Worm (Caenorhabditis elegans) whole organism, young adult: Measurements from ENCODE around the gene B0252.3.

Experiments
- B0261.1 ChIP-seq: sonication (generic microtip); optimal IDR thresholded peaks from 2 replicates; lab custom pipeline; 2016; ENCODE audit warnings: mild to moderate bottlenecking, missing genetic modification characterization, moderate library complexity, missing compliant biosample characterization
- C17E4.6 ChIP-seq: fragments of 200-800 bp; sonication (Bioruptor generic); IDR thresholded peaks from 2 replicates; pipeline ENCODE4 v1.3.6; 2022; ENCODE audit warnings: missing genetic modification reagents, missing genetic modification characterization, missing compliant biosample characterization
- F10E7.11 ChIP-seq: sonication (generic microtip); optimal IDR thresholded peaks from 2 replicates; lab custom pipeline; 2017; ENCODE audit warnings: mild to moderate bottlenecking, missing genetic modification characterization, moderate library complexity, missing compliant biosample characterization
- F37B4.10 ChIP-seq: fragments of 200-800 bp; sonication (Bioruptor generic); IDR thresholded peaks from 2 replicates; pipeline ENCODE4 v1.3.6; 2022; ENCODE audit warnings: missing genetic modification characterization, missing compliant biosample characterization
- F55B11.4 ChIP-seq: sonication (generic microtip); optimal IDR thresholded peaks from 2 replicates; lab custom pipeline; 2016; ENCODE audit warnings: missing compliant biosample characterization, missing genetic modification characterization, borderline replicate concordance; ENCODE audit not compliant: insufficient read depth
- F57A8.1 ChIP-seq: fragments of 200-800 bp; sonication (Bioruptor generic); optimal IDR thresholded peaks from 2 replicates; lab custom pipeline; 2018; ENCODE audit warnings: mild to moderate bottlenecking, missing genetic modification characterization, moderate library complexity, missing compliant biosample characterization
- F57C9.4 ChIP-seq: sonication (generic microtip); optimal IDR thresholded peaks from 2 replicates; lab custom pipeline; 2017; ENCODE audit warnings: mild to moderate bottlenecking, missing genetic modification characterization, missing compliant biosample characterization
- aptf-2 ChIP-seq: fragments of 200-800 bp; sonication (Bioruptor generic); conservative IDR thresholded peaks from 2 replicates; pipeline ENCODE4 v1.3.6; 2022; ENCODE audit warnings: missing genetic modification reagents, missing genetic modification characterization, missing compliant biosample characterization
- attf-5 ChIP-seq: fragments of 200-800 bp; sonication (Bioruptor generic); optimal IDR thresholded peaks from 2 replicates; lab custom pipeline; 2018; ENCODE audit warnings: mild to moderate bottlenecking, missing genetic modification characterization, missing compliant biosample characterization
- ccch-3 ChIP-seq: fragments of 200-800 bp; sonication (Bioruptor generic); optimal IDR thresholded peaks from 2 replicates; lab custom pipeline; 2018; ENCODE audit warnings: mild to moderate bottlenecking, missing genetic modification characterization, missing compliant biosample characterization
- cebp-1 ChIP-seq, 2 experiments: fragments of 200-800 bp in 1 of 2; sonication (Bioruptor generic) in 1 of 2; sonication (generic microtip) in 1 of 2; IDR thresholded peaks in 1 of 2; optimal IDR thresholded peaks in 1 of 2; 2 replicates each; pipeline versions ENCODE4 v1.3.6 to Lab custom; 2017 to 2022; ENCODE audit warnings: missing compliant biosample characterization in 2 of 2, missing genetic modification characterization in 2 of 2, mild to moderate bottlenecking in 1 of 2, missing genetic modification reagents in 1 of 2, moderate library complexity in 1 of 2
- ceh-100 ChIP-seq: fragments of 200-800 bp; sonication (Bioruptor generic); IDR thresholded peaks from 2 replicates; pipeline ENCODE4 v1.3.6; 2022; ENCODE audit warnings: missing genetic modification reagents, missing genetic modification characterization, missing compliant biosample characterization
- ceh-27 ChIP-seq: fragments of 200-800 bp; sonication (Bioruptor generic); optimal IDR thresholded peaks from 2 replicates; lab custom pipeline; 2018; ENCODE audit warnings: mild to moderate bottlenecking, missing genetic modification characterization, moderate library complexity, missing compliant biosample characterization
- ceh-58 ChIP-seq: fragments of 200-800 bp; sonication (Bioruptor generic); IDR thresholded peaks from 2 replicates; pipeline ENCODE4 v1.3.6; 2022; ENCODE audit warnings: missing genetic modification characterization, missing compliant biosample characterization
- ceh-91 ChIP-seq: fragments of 200-800 bp; sonication (Bioruptor generic); IDR thresholded peaks from 2 replicates; pipeline ENCODE4 v1.3.6; 2022; ENCODE audit warnings: missing genetic modification reagents, missing genetic modification characterization, missing compliant biosample characterization
- efl-1 ChIP-seq: fragments of 150-350 bp; optimal IDR thresholded peaks from 2 replicates; lab custom pipeline; 2014; ENCODE audit warnings: missing biosample characterization, missing genetic modification reagents, missing genetic modification characterization
- egl-44 ChIP-seq: fragments of 200-800 bp; sonication (Bioruptor generic); IDR thresholded peaks from 2 replicates; pipeline ENCODE4 v1.3.6; 2022; ENCODE audit warnings: missing genetic modification reagents, missing genetic modification characterization, missing compliant biosample characterization
- gei-17 ChIP-seq: fragments of 200-800 bp; sonication (Bioruptor generic); optimal IDR thresholded peaks from 2 replicates; lab custom pipeline; 2018; ENCODE audit warnings: mild to moderate bottlenecking, missing genetic modification characterization, missing compliant biosample characterization
- him-1 ChIP-seq: sonication (generic microtip); optimal IDR thresholded peaks from 2 replicates; lab custom pipeline; 2016; ENCODE audit warnings: missing genotype, missing genetic modification reagents, missing genetic modification characterization, missing compliant biosample characterization
- hlh-12 ChIP-seq: sonication (generic microtip); optimal IDR thresholded peaks from 2 replicates; lab custom pipeline; 2016; ENCODE audit warnings: missing genetic modification characterization, missing compliant biosample characterization
- hmg-1.2 ChIP-seq: fragments of 200-800 bp; sonication (Bioruptor generic); IDR thresholded peaks from 2 replicates; pipeline ENCODE4 v1.3.6; 2022; ENCODE audit warnings: missing genetic modification reagents, missing genetic modification characterization, missing compliant biosample characterization
- hrde-1 ChIP-seq: sonication (generic microtip); optimal IDR thresholded peaks from 2 replicates; lab custom pipeline; 2016; ENCODE audit warnings: missing genetic modification characterization, mild to moderate bottlenecking, missing compliant biosample characterization, moderate library complexity, missing genotype, missing genetic modification reagents, borderline replicate concordance
- lin-26 ChIP-seq: fragments of 200-800 bp; sonication (Bioruptor generic); IDR thresholded peaks from 2 replicates; pipeline ENCODE4 v1.3.6; 2022; ENCODE audit warnings: missing genetic modification reagents, missing genetic modification characterization, missing compliant biosample characterization
- lin-35 ChIP-seq, 3 experiments: fragments of 150-350 bp in 2 of 3; sonication (generic microtip) in 1 of 3; optimal IDR thresholded peaks; 2 replicates each; lab custom pipeline; 2014 to 2018; ENCODE audit warnings: missing biosample characterization in 3 of 3, missing genetic modification characterization in 3 of 3, missing genetic modification reagents in 3 of 3
- lir-1 ChIP-seq: fragments of 200-800 bp; sonication (Bioruptor generic); conservative IDR thresholded peaks from 2 replicates; pipeline ENCODE4 v1.3.6; 2022; ENCODE audit warnings: missing genetic modification reagents, missing genetic modification characterization, missing compliant biosample characterization
- lsy-27 ChIP-seq: sonication (generic microtip); optimal IDR thresholded peaks from 2 replicates; lab custom pipeline; 2017; ENCODE audit warnings: missing genetic modification characterization, mild to moderate bottlenecking, missing compliant biosample characterization, antibody characterized with exemption, missing genotype, borderline replicate concordance; ENCODE audit not compliant: insufficient read depth
- madf-6 ChIP-seq: fragments of 200-800 bp; sonication (Bioruptor generic); IDR thresholded peaks from 2 replicates; pipeline ENCODE4 v1.3.6; 2022; ENCODE audit warnings: missing genetic modification reagents, missing genetic modification characterization, missing compliant biosample characterization
- mes-4 ChIP-seq: sonication (generic microtip); optimal IDR thresholded peaks from 2 replicates; lab custom pipeline; 2016; ENCODE audit warnings: missing genotype, missing genetic modification characterization, missing compliant biosample characterization
- mxl-1 ChIP-seq: sonication (generic microtip); optimal IDR thresholded peaks from 2 replicates; lab custom pipeline; 2016; ENCODE audit warnings: missing genetic modification characterization, missing compliant biosample characterization
- nfya-1 ChIP-seq: sonication (generic microtip); optimal IDR thresholded peaks from 2 replicates; lab custom pipeline; 2017; ENCODE audit warnings: antibody characterized with exemption, missing compliant biosample characterization, missing genetic modification characterization, borderline replicate concordance; ENCODE audit not compliant: insufficient read depth
- nfyb-1 ChIP-seq: fragments of 200-800 bp; sonication (Bioruptor generic); IDR thresholded peaks from 2 replicates; pipeline ENCODE4 v1.3.6; 2022; ENCODE audit warnings: missing genetic modification reagents, missing genetic modification characterization, missing compliant biosample characterization
- nhr-120 ChIP-seq: fragments of 200-800 bp; sonication (Bioruptor generic); IDR thresholded peaks from 2 replicates; pipeline ENCODE4 v1.3.6; 2022; ENCODE audit warnings: missing genetic modification characterization, missing compliant biosample characterization
- nhr-27 ChIP-seq: fragments of 200-800 bp; sonication (Bioruptor generic); optimal IDR thresholded peaks from 2 replicates; lab custom pipeline; 2018; ENCODE audit warnings: mild to moderate bottlenecking, missing genetic modification characterization, moderate library complexity, missing compliant biosample characterization
- nhr-80 ChIP-seq: sonication (generic microtip); optimal IDR thresholded peaks from 2 replicates; lab custom pipeline; 2016; ENCODE audit warnings: missing genetic modification characterization, missing compliant biosample characterization
- nhr-90 ChIP-seq: sonication (generic microtip); optimal IDR thresholded peaks from 2 replicates; lab custom pipeline; 2016; ENCODE audit warnings: missing genotype, mild to moderate bottlenecking, missing genetic modification characterization, missing compliant biosample characterization
- snpc-1.1 ChIP-seq: sonication (generic microtip); optimal IDR thresholded peaks from 2 replicates; lab custom pipeline; 2017; ENCODE audit warnings: missing genetic modification characterization, mild to moderate bottlenecking, missing compliant biosample characterization, antibody characterized with exemption, moderate library complexity, missing genotype, missing genetic modification reagents; ENCODE audit not compliant: insufficient read depth
- snpc-1.3 ChIP-seq: sonication (generic microtip); optimal IDR thresholded peaks from 2 replicates; lab custom pipeline; 2017; ENCODE audit warnings: missing genetic modification characterization, mild to moderate bottlenecking, missing compliant biosample characterization, antibody characterized with exemption, moderate library complexity, missing genotype, missing genetic modification reagents; ENCODE audit not compliant: insufficient read depth
- tbx-9 ChIP-seq: sonication (generic microtip); optimal IDR thresholded peaks from 2 replicates; lab custom pipeline; 2016; ENCODE audit warnings: borderline replicate concordance, missing genetic modification characterization, inconsistent platforms, missing compliant biosample characterization
- unc-62 ChIP-seq: fragments of 150-350 bp; optimal IDR thresholded peaks from 2 replicates; lab custom pipeline; 2014; ENCODE audit warnings: missing biosample characterization, missing genetic modification reagents, missing genetic modification characterization
- ztf-18 ChIP-seq: sonication (generic microtip); optimal IDR thresholded peaks from 2 replicates; lab custom pipeline; 2016; ENCODE audit warnings: missing genotype, mild to moderate bottlenecking, missing genetic modification characterization, missing compliant biosample characterization
- ztf-22 ChIP-seq: fragments of 200-800 bp; sonication (Bioruptor generic); optimal IDR thresholded peaks from 2 replicates; lab custom pipeline; 2018; ENCODE audit warnings: mild to moderate bottlenecking, missing genetic modification characterization, moderate library complexity, missing compliant biosample characterization
- ztf-28 ChIP-seq: fragments of 200-800 bp; sonication (Bioruptor generic); IDR thresholded peaks from 2 replicates; pipeline ENCODE4 v1.3.6; 2022; ENCODE audit warnings: missing genetic modification reagents, missing genetic modification characterization, missing compliant biosample characterization
- ztf-6 ChIP-seq: fragments of 200-800 bp; sonication (Bioruptor generic); IDR thresholded peaks from 2 replicates; pipeline ENCODE4 v1.3.6; 2022; ENCODE audit warnings: missing genetic modification reagents, missing genetic modification characterization, missing compliant biosample characterization

Gene B0252.3

ce11 chrII:6932978-6933377 lies 25.4 kb upstream of the B0252.3 start:
- TF ChIP-seq nhr-80 (tag; lab: Kevin White, UChicago) = peak; percentile 11
- no peak for TF ChIP-seq F37B4.10

DNA sequence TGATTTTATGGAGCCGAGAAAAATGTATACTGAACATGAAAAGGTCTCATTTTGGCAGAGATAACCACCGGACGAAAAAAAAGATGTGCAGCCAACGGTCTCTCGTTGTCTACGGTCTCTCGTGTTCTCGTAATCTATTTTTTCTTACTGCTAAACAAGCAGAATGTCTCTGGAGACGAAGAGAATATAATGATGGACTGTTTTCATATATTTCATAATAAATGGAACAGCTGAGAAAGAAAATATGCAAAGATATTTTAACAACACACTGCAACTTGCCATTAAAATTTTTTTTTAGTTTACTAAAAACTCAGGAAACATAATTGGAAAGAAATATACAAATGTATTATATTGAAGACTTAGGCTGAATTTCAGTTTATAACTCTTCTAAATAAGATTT lies 22.5 kb upstream of the B0252.3 start:
- no peak for TF ChIP-seq snpc-1.3 (tag; lab: Kevin White, UChicago)
- TF ChIP-seq F55B11.4 (tag; lab: Kevin White, UChicago) = no peak
- TF ChIP-seq ceh-91 (GFP tag; lab: Robert Waterston, UW) = no peak
- no peak for TF ChIP-seq cebp-1 (GFP tag; IDR thresholded peaks at IDR 0.05; lab: Robert Waterston, UW)
- peak; percentile 61 for TF ChIP-seq cebp-1 (tag; optimal IDR thresholded peaks at IDR 0.05; lab: Kevin White, UChicago)
- TF ChIP-seq nhr-80 (tag; lab: Kevin White, UChicago) = peak; percentile 10
- TF ChIP-seq hmg-1.2 (GFP tag; lab: Robert Waterston, UW) = peak; percentile 17; the same call in 1 of the 2 replicates

- TF ChIP-seq C17E4.6 (GFP tag; lab: Robert Waterston, UW) (no peak), ceh-27 (GFP tag; lab: Kevin White, UChicago) (peak; percentile 17), mes-4 (tag; lab: Kevin White, UChicago) (no peak), efl-1 (GFP tag; lab: Kevin White, UChicago) (no peak), tbx-9 (tag; lab: Kevin White, UChicago) (no peak), unc-62 (GFP tag; lab: Kevin White, UChicago) (no peak), egl-44 (GFP tag; lab: Robert Waterston, UW) (no peak), F10E7.11 (tag; lab: Kevin White, UChicago) (no peak), lsy-27 (tag; lab: Kevin White, UChicago) (no peak), ceh-100 (GFP tag; lab: Robert Waterston, UW) (no peak), mxl-1 (no peak), ccch-3 (GFP tag; lab: Kevin White, UChicago) (no peak), ztf-18 (tag; lab: Kevin White, UChicago) (no peak), nfyb-1 (GFP tag; lab: Robert Waterston, UW) (peak; percentile 25; the same call in 1 of the 2 replicates), ztf-22 (GFP tag; lab: Kevin White, UChicago) (no peak), lin-26 (GFP tag; lab: Robert Waterston, UW) (no peak), madf-6 (GFP tag; lab: Robert Waterston, UW) (no peak), snpc-1.1 (tag; lab: Kevin White, UChicago) (no peak), nhr-27 (no peak), B0261.1 (tag; lab: Kevin White, UChicago) (no peak), hmg-1.2 (GFP tag; lab: Robert Waterston, UW) (peak; percentile 62; the same call in 1 of the 2 replicates), F57A8.1 (GFP tag; lab: Kevin White, UChicago) (no peak), gei-17 (no peak), attf-5 (GFP tag; lab: Kevin White, UChicago) (peak; percentile 22), ceh-58 (GFP tag; lab: Robert Waterston, UW) (no peak), nhr-90 (tag; lab: Kevin White, UChicago) (no peak), hlh-12 (tag; lab: Kevin White, UChicago) (no peak), lin-35 (GFP tag; optimal IDR thresholded peaks at IDR 0.05; lab: Kevin White, UChicago) (peak in 1 of 3 experiments; percentile 44), nhr-120 (GFP tag; lab: Robert Waterston, UW) (no peak), cebp-1 (GFP tag; IDR thresholded peaks at IDR 0.05; lab: Robert Waterston, UW) (no peak), cebp-1 (tag; optimal IDR thresholded peaks at IDR 0.05; lab: Kevin White, UChicago) (peak; percentile 38), ztf-28 (GFP tag; lab: Robert Waterston, UW) (no peak), hrde-1 (tag; lab: Kevin White, UChicago) (no peak), F37B4.10 (no peak), him-1 (no peak), nfya-1 (tag; lab: Kevin White, UChicago) (no peak), nhr-80 (tag; lab: Kevin White, UChicago) (peak; percentile 2), aptf-2 (no peak), F57C9.4 (no peak), ztf-6 (GFP tag; lab: Robert Waterston, UW) (no peak), lir-1 (GFP tag; lab: Robert Waterston, UW) (no peak)
Measured at ce11 chrII:6928416-6928815, 20.9 kb upstream of the B0252.3 start, which contains the start of gene flcn-1. Gene flcn-1, plus strand, starts transcription at chrII:6928763.
